Fruit fly (Drosophila melanogaster) whole organism, embryonic: ENCODE results near the gene CG13311.

Source experiments
- Awh ChIP-seq: fragments of 200-800 bp; sonication (Bioruptor generic); IDR thresholded peaks from 2 replicates; pipeline ENCODE4, ENCODE4 v1.3.6; 2022; ENCODE audit warnings: missing biosample characterization, missing genetic modification characterization
- CG10654 ChIP-seq: fragments of 200-800 bp; sonication (Bioruptor generic); optimal IDR thresholded peaks from 2 replicates; lab custom pipeline; 2016; ENCODE audit warnings: missing biosample characterization, missing genetic modification characterization
- CG10979 ChIP-seq: fragments of 200-800 bp; sonication (Bioruptor generic); optimal IDR thresholded peaks from 2 replicates; lab custom pipeline; 2018; ENCODE audit warnings: missing biosample characterization, mild to moderate bottlenecking, missing genetic modification characterization, moderate library complexity
- CG11456 ChIP-seq: fragments of 200-800 bp; sonication (Bioruptor generic); IDR thresholded peaks from 3 replicates; pipeline ENCODE4 v1.3.6; 2022; ENCODE audit warnings: missing biosample characterization, missing genetic modification characterization
- CG13287 ChIP-seq: fragments of 200-800 bp; sonication (Bioruptor generic); IDR thresholded peaks from 2 replicates; pipeline ENCODE4 v1.3.6; 2022; ENCODE audit warnings: missing biosample characterization, missing genetic modification characterization; ENCODE audit not compliant: partially characterized antibody
- CG14050 ChIP-seq: fragments of 200-800 bp; sonication (Bioruptor generic); IDR thresholded peaks from 3 replicates; pipeline ENCODE4 v1.3.6; 2022; ENCODE audit warnings: missing biosample characterization, missing genetic modification characterization
- CG14710 ChIP-seq: fragments of 200-800 bp; sonication (Bioruptor generic); optimal IDR thresholded peaks from 3 replicates; lab custom pipeline; 2019; ENCODE audit warnings: missing biosample characterization, mild to moderate bottlenecking, missing genetic modification characterization, moderate library complexity
- CG15601 ChIP-seq: fragments of 200-800 bp; sonication (Bioruptor generic); optimal IDR thresholded peaks from 3 replicates; lab custom pipeline; 2019; ENCODE audit warnings: missing biosample characterization, mild to moderate bottlenecking, missing genetic modification characterization, moderate library complexity
- CG1602 ChIP-seq: fragments of 200-800 bp; sonication (Bioruptor generic); optimal IDR thresholded peaks from 3 replicates; lab custom pipeline; 2016; ENCODE audit warnings: missing biosample characterization, missing genetic modification characterization
- CG17186 ChIP-seq: fragments of 200-800 bp; sonication (Bioruptor generic); optimal IDR thresholded peaks from 3 replicates; lab custom pipeline; 2017; ENCODE audit warnings: missing biosample characterization, missing genetic modification reagents, missing genetic modification characterization
- CG17612 ChIP-seq: fragments of 200-800 bp; sonication (Bioruptor generic); IDR thresholded peaks from 2 replicates; pipeline ENCODE4 v1.3.6; 2022; ENCODE audit warnings: missing biosample characterization, missing genetic modification characterization
- CG2199 ChIP-seq: fragments of 200-800 bp; sonication (Bioruptor generic); IDR thresholded peaks from 3 replicates; pipeline ENCODE4 v1.3.6; 2022; ENCODE audit warnings: missing biosample characterization, missing genetic modification characterization
- CG30020 ChIP-seq: fragments of 200-800 bp; optimal IDR thresholded peaks from 2 replicates; lab custom pipeline; 2019; ENCODE audit warnings: missing biosample characterization, mild to moderate bottlenecking, missing genetic modification characterization, moderate library complexity
- CG32532 ChIP-seq: fragments of 200-800 bp; sonication (Bioruptor generic); IDR thresholded peaks from 2 replicates; pipeline ENCODE4 v1.3.6; 2022; ENCODE audit warnings: missing biosample characterization, missing genetic modification characterization
- CG34224 ChIP-seq: fragments of 200-800 bp; sonication (Bioruptor generic); IDR thresholded peaks from 3 replicates; pipeline ENCODE4 v1.3.6; 2022; ENCODE audit warnings: missing biosample characterization, missing genetic modification characterization; ENCODE audit not compliant: partially characterized antibody
- CG6254 ChIP-seq: fragments of 200-800 bp; sonication (Bioruptor generic); optimal IDR thresholded peaks from 3 replicates; lab custom pipeline; 2017; ENCODE audit warnings: mild to moderate bottlenecking, missing biosample characterization, missing genetic modification reagents, missing genetic modification characterization
- CG9609 ChIP-seq: fragments of 200-800 bp; sonication (Bioruptor generic); optimal IDR thresholded peaks from 3 replicates; lab custom pipeline; 2016; ENCODE audit warnings: missing biosample characterization, missing genetic modification characterization
- Camta ChIP-seq: fragments of 200-800 bp; sonication (Bioruptor generic); optimal IDR thresholded peaks from 2 replicates; lab custom pipeline; 2016; ENCODE audit warnings: missing biosample characterization, missing genetic modification characterization
- Dip2 ChIP-seq: fragments of 200-800 bp; sonication (Bioruptor generic); IDR thresholded peaks from 2 replicates; pipeline ENCODE4 v1.3.6; 2022; ENCODE audit warnings: missing biosample characterization, missing genetic modification characterization
- Dp ChIP-seq: fragments of 200-800 bp; sonication (Bioruptor generic); optimal IDR thresholded peaks from 2 replicates; lab custom pipeline; 2018; ENCODE audit warnings: missing biosample characterization, mild to moderate bottlenecking, missing genetic modification characterization, moderate library complexity
- E2f1 ChIP-seq: fragments of 200-800 bp; sonication (Bioruptor generic); IDR thresholded peaks from 2 replicates; pipeline ENCODE4 v1.3.6; 2022; ENCODE audit warnings: missing biosample characterization, missing genetic modification characterization
- Ets65A ChIP-seq: fragments of 200-800 bp; sonication (Bioruptor generic); peaks from one replicate; lab custom pipeline; 2016; ENCODE audit warnings: missing biosample characterization, missing genetic modification characterization
- HmgZ ChIP-seq: fragments of 200-800 bp; sonication (Bioruptor generic); optimal IDR thresholded peaks from 2 replicates; lab custom pipeline; 2018; ENCODE audit warnings: missing biosample characterization, mild to moderate bottlenecking, missing genetic modification characterization
- Hsf ChIP-seq: fragments of 200-800 bp; sonication (Bioruptor generic); optimal IDR thresholded peaks from 3 replicates; lab custom pipeline; 2016; ENCODE audit warnings: missing biosample characterization, missing genetic modification characterization
- Jarid2 ChIP-seq: fragments of 200-800 bp; sonication (Bioruptor generic); optimal IDR thresholded peaks from 3 replicates; lab custom pipeline; 2017; ENCODE audit warnings: mild to moderate bottlenecking, missing biosample characterization, missing genetic modification reagents, missing genetic modification characterization
- Lhr ChIP-seq: fragments of 200-800 bp; sonication (Bioruptor generic); optimal IDR thresholded peaks from 3 replicates; lab custom pipeline; 2017; ENCODE audit warnings: mild to moderate bottlenecking, missing biosample characterization, missing genetic modification reagents, missing genetic modification characterization
- MTF-1 ChIP-seq: fragments of 200-800 bp; sonication (Bioruptor generic); optimal IDR thresholded peaks from 2 replicates; lab custom pipeline; 2018; ENCODE audit warnings: missing biosample characterization, mild to moderate bottlenecking, missing genetic modification characterization, borderline replicate concordance
- Max ChIP-seq: fragments of 200-800 bp; sonication (Bioruptor generic); optimal IDR thresholded peaks from 2 replicates; lab custom pipeline; 2016; ENCODE audit warnings: missing biosample characterization, mild to moderate bottlenecking, missing genetic modification characterization
- NC2β ChIP-seq: fragments of 200-800 bp; sonication (Bioruptor generic); optimal IDR thresholded peaks from 2 replicates; lab custom pipeline; 2016; ENCODE audit warnings: missing biosample characterization, missing genetic modification characterization
- NFAT ChIP-seq: fragments of 200-800 bp; sonication (Bioruptor generic); IDR thresholded peaks from 2 replicates; pipeline ENCODE4 v1.3.6; 2022; ENCODE audit warnings: missing biosample characterization, missing genetic modification characterization
- Poxn ChIP-seq: fragments of 200-800 bp; sonication (Bioruptor generic); IDR thresholded peaks from 2 replicates; pipeline ENCODE4 v1.3.6; 2022; ENCODE audit warnings: missing biosample characterization, missing genetic modification characterization
- Side ChIP-seq: fragments of 200-800 bp; sonication (Bioruptor generic); optimal IDR thresholded peaks from 2 replicates; lab custom pipeline; 2016; ENCODE audit warnings: missing biosample characterization, missing genetic modification characterization
- Spps ChIP-seq: fragments of 200-800 bp; sonication (Bioruptor generic); optimal IDR thresholded peaks from 2 replicates; lab custom pipeline; 2018; ENCODE audit warnings: missing biosample characterization, mild to moderate bottlenecking, missing genetic modification characterization
- Tbp ChIP-seq: fragments of >200 bp; optimal IDR thresholded peaks from 2 replicates; lab custom pipeline; 2018; ENCODE audit warnings: missing biosample characterization, missing genetic modification characterization
- abd-A ChIP-seq: fragments of 200-800 bp; sonication (Bioruptor generic); optimal IDR thresholded peaks from 3 replicates; lab custom pipeline; 2019; ENCODE audit warnings: missing biosample characterization, mild to moderate bottlenecking, missing genetic modification characterization, moderate library complexity
- ap ChIP-seq: fragments of 200-800 bp; sonication (Bioruptor generic); IDR thresholded peaks from 2 replicates; pipeline ENCODE4 v1.3.6; 2022; ENCODE audit warnings: missing biosample characterization, missing genetic modification characterization
- ase ChIP-seq: fragments of 200-800 bp; sonication (Bioruptor generic); IDR thresholded peaks from 3 replicates; pipeline ENCODE4 v1.3.6; 2022; ENCODE audit warnings: missing biosample characterization, missing genetic modification characterization
- cas ChIP-seq: fragments of 200-800 bp; sonication (Bioruptor generic); IDR thresholded peaks from 2 replicates; pipeline ENCODE4 v1.3.6; 2022; ENCODE audit warnings: missing biosample characterization, missing genetic modification characterization
- chinmo ChIP-seq: fragments of 200-800 bp; sonication (Bioruptor generic); IDR thresholded peaks from 4 replicates; pipeline ENCODE4 v1.3.6; 2022; ENCODE audit warnings: missing biosample characterization, missing genetic modification characterization; ENCODE audit not compliant: partially characterized antibody
- corto ChIP-seq: fragments of 200-800 bp; sonication (Bioruptor generic); optimal IDR thresholded peaks from 2 replicates; lab custom pipeline; 2016; ENCODE audit warnings: missing biosample characterization, mild to moderate bottlenecking, missing genetic modification characterization, moderate library complexity
- her ChIP-seq: fragments of 200-800 bp; sonication (Bioruptor generic); optimal IDR thresholded peaks from 2 replicates; lab custom pipeline; 2016; ENCODE audit warnings: missing biosample characterization, missing genetic modification characterization
- inv ChIP-seq: fragments of 200-800 bp; sonication (Bioruptor generic); IDR thresholded peaks from 2 replicates; pipeline ENCODE4 v1.3.6; 2022; ENCODE audit warnings: missing biosample characterization, missing genetic modification characterization; ENCODE audit not compliant: partially characterized antibody
- lola ChIP-seq, 3 experiments: fragments of >200 bp in 2 of 3; fragments of 200-800 bp in 1 of 3; sonication (Bioruptor generic) in 1 of 3; optimal IDR thresholded peaks; 2 replicates each; lab custom pipeline; 2017 to 2019; ENCODE audit warnings: missing biosample characterization in 3 of 3, missing genetic modification characterization in 3 of 3, mild to moderate bottlenecking in 1 of 3, moderate library complexity in 1 of 3
- maf-S ChIP-seq: fragments of 200-800 bp; sonication (Bioruptor generic); optimal IDR thresholded peaks from 2 replicates; lab custom pipeline; 2016; ENCODE audit warnings: missing biosample characterization, missing genetic modification characterization
- nerfin-2 ChIP-seq: fragments of 200-800 bp; sonication (Bioruptor generic); IDR thresholded peaks from 2 replicates; pipeline ENCODE4 v1.3.6; 2022; ENCODE audit warnings: missing biosample characterization, missing genetic modification characterization; ENCODE audit not compliant: partially characterized antibody
- pnt ChIP-seq: fragments of 200-800 bp; sonication (Bioruptor generic); optimal IDR thresholded peaks from 3 replicates; lab custom pipeline; 2016; ENCODE audit warnings: missing biosample characterization, missing genetic modification characterization
- run ChIP-seq: fragments of 200-800 bp; sonication (Bioruptor generic); optimal IDR thresholded peaks from 3 replicates; lab custom pipeline; 2018; ENCODE audit warnings: missing biosample characterization, mild to moderate bottlenecking, missing genetic modification characterization
- sens ChIP-seq: fragments of 200-800 bp; sonication (Bioruptor generic); peaks from one replicate; lab custom pipeline; 2016; ENCODE audit warnings: missing biosample characterization, missing genetic modification characterization
- sisA ChIP-seq: fragments of 200-800 bp; sonication (Bioruptor generic); IDR thresholded peaks from 2 replicates; pipeline ENCODE4 v1.3.6; 2022; ENCODE audit warnings: missing biosample characterization, missing genetic modification characterization
- toy ChIP-seq: fragments of 200-800 bp; sonication (Bioruptor generic); IDR thresholded peaks from 2 replicates; pipeline ENCODE4 v1.3.6; 2022; ENCODE audit warnings: missing biosample characterization, missing genetic modification characterization
- unpg ChIP-seq: fragments of 200-800 bp; sonication (Bioruptor generic); optimal IDR thresholded peaks from 3 replicates; lab custom pipeline; 2018; ENCODE audit warnings: missing biosample characterization, mild to moderate bottlenecking, missing genetic modification characterization, moderate library complexity
- vnd ChIP-seq: fragments of 200-800 bp; sonication (Bioruptor generic); IDR thresholded peaks from 3 replicates; pipeline ENCODE4 v1.3.6; 2022; ENCODE audit warnings: missing biosample characterization, missing genetic modification characterization; ENCODE audit not compliant: partially characterized antibody

Gene CG13311

DNA sequence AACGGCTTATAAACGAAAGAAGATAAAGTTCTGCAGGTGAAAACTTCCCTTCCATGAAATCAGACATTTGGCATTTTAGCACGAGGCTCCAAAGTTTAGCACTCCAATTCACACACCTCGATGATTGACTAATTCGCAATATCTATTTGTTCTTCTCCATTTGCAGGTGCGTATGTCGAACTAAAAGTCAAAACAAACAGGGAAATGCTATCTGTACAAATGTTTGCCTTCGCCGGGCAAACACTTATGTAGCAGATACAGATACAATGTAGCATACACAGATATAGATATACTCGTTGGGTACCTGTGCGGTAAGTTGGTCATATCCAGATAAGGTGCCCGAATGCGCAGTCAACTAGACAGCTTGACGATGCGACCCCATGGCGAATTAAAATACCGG is 32.9 kb upstream of the CG13311 start (continued):
- peak; percentile 15 for TF ChIP-seq CG6254 (GFP tag; lab: Kevin White, UChicago)
- no peak for TF ChIP-seq toy (GFP tag; lab: Robert Waterston, UW)
- TF ChIP-seq lola (GFP tag; optimal IDR thresholded peaks at IDR 0.05; lab: Kevin White, UChicago): peak in 1 of 3 experiments; percentile 14
- no peak for TF ChIP-seq CG17612 (GFP tag; lab: Robert Waterston, UW)
- TF ChIP-seq Max (GFP tag; lab: Kevin White, UChicago): no peak
- no peak for TF ChIP-seq Hsf (GFP tag; lab: Kevin White, UChicago)
- no peak for TF ChIP-seq CG34224 (GFP tag; lab: Robert Waterston, UW)
- no peak for TF ChIP-seq Lhr
- no peak for TF ChIP-seq CG17186 (GFP tag; lab: Kevin White, UChicago)
- TF ChIP-seq abd-A (tag; lab: Kevin White, UChicago): no peak
- TF ChIP-seq ap: no peak
- no peak for TF ChIP-seq maf-S (GFP tag; lab: Kevin White, UChicago)
- TF ChIP-seq MTF-1 (GFP tag; lab: Kevin White, UChicago): peak; percentile 55
- no peak for TF ChIP-seq chinmo
- no peak for TF ChIP-seq vnd (GFP tag; lab: Robert Waterston, UW)
- TF ChIP-seq Dp (GFP tag; lab: Kevin White, UChicago): no peak
- peak; percentile 39 for TF ChIP-seq CG15601
- no peak for TF ChIP-seq CG14050
- no peak for TF ChIP-seq E2f1 (GFP tag; lab: Robert Waterston, UW)
- TF ChIP-seq NFAT (GFP tag; lab: Robert Waterston, UW): 0 out of 2 replicates have a peak, but pooled peaks have one; percentile 17
- TF ChIP-seq Side (GFP tag; lab: Kevin White, UChicago): no peak
- no peak for TF ChIP-seq inv (GFP tag; lab: Robert Waterston, UW)
- TF ChIP-seq ase (GFP tag; lab: Robert Waterston, UW): no peak
- no peak for TF ChIP-seq cas (GFP tag; lab: Robert Waterston, UW)
- no peak for TF ChIP-seq CG10654
- 0 out of 3 replicates have a peak, but pooled peaks have one; percentile 54 for TF ChIP-seq CG11456 (GFP tag; lab: Robert Waterston, UW)
- no peak for TF ChIP-seq Awh (GFP tag; lab: Robert Waterston, UW)
- TF ChIP-seq her (GFP tag; lab: Kevin White, UChicago): no peak
- TF ChIP-seq CG13287 (GFP tag; lab: Robert Waterston, UW): no peak
- no peak for TF ChIP-seq Poxn (GFP tag; lab: Robert Waterston, UW)
- no peak for TF ChIP-seq nerfin-2 (GFP tag; lab: Robert Waterston, UW)
- TF ChIP-seq Jarid2 (GFP tag; lab: Kevin White, UChicago): no peak
- TF ChIP-seq NC2β (GFP tag; lab: Kevin White, UChicago): no peak
- TF ChIP-seq HmgZ (tag; lab: Kevin White, UChicago): no peak
- TF ChIP-seq CG10979 (tag; lab: Kevin White, UChicago): no peak
- TF ChIP-seq CG14710 (tag; lab: Kevin White, UChicago): peak; percentile 28
- TF ChIP-seq CG2199 (GFP tag; lab: Robert Waterston, UW): no peak
- no peak for TF ChIP-seq Tbp (GFP tag; lab: Kevin White, UChicago)
- no peak for TF ChIP-seq Dip2 (GFP tag; lab: Robert Waterston, UW)
- TF ChIP-seq CG9609 (GFP tag; lab: Kevin White, UChicago): no peak
- no peak for TF ChIP-seq CG32532
- TF ChIP-seq sens (GFP tag; lab: Kevin White, UChicago): peak; percentile 48
- TF ChIP-seq pnt (GFP tag; lab: Kevin White, UChicago): no peak
- TF ChIP-seq run: no peak
- no peak for TF ChIP-seq CG30020 (tag; lab: Kevin White, UChicago)
- TF ChIP-seq sisA (GFP tag; lab: Robert Waterston, UW): no peak
- peak; percentile 15 for TF ChIP-seq unpg
- no peak for TF ChIP-seq Spps (tag; lab: Kevin White, UChicago)
- TF ChIP-seq Ets65A: no peak
- no peak for TF ChIP-seq corto (GFP tag; lab: Kevin White, UChicago)
- TF ChIP-seq CG1602 (GFP tag; lab: Kevin White, UChicago): no peak
- peak; percentile 38 for TF ChIP-seq Camta (GFP tag; lab: Kevin White, UChicago)
